Worm (Caenorhabditis elegans) whole organism, L4 larva: ENCODE measurements around the gene clc-2.

Experiments
- F37D6.2 ChIP-seq: sonication (generic microtip); optimal IDR thresholded peaks from 2 replicates; lab custom pipeline; 2016; ENCODE audit warnings: mild to moderate bottlenecking, missing genetic modification characterization, missing compliant biosample characterization
- R02D3.7 ChIP-seq: fragments of 150-350 bp; sonication (generic microtip); optimal IDR thresholded peaks from 3 replicates; lab custom pipeline; 2014; ENCODE audit warnings: missing biosample characterization, missing genetic modification characterization
- T20F7.1 ChIP-seq: fragments of 200-800 bp; sonication (Bioruptor generic); optimal IDR thresholded peaks from 2 replicates; lab custom pipeline; 2018; ENCODE audit warnings: mild to moderate bottlenecking, missing genetic modification characterization, missing compliant biosample characterization
- Y75B8A.6 ChIP-seq: fragments of 200-800 bp; sonication (Bioruptor generic); IDR thresholded peaks from 2 replicates; pipeline ENCODE4 v1.3.6; 2022; ENCODE audit warnings: missing genetic modification reagents, missing genetic modification characterization, missing compliant biosample characterization
- aha-1 ChIP-seq: fragments of 150-350 bp; peaks from one replicate; lab custom pipeline; 2014; ENCODE audit warnings: missing biosample characterization, missing genetic modification characterization
- arid-1 ChIP-seq: fragments of 200-800 bp; sonication (Bioruptor generic); conservative IDR thresholded peaks from 2 replicates; pipeline ENCODE4 v1.3.6; 2022; ENCODE audit warnings: missing genetic modification reagents, missing genetic modification characterization, missing compliant biosample characterization
- ceh-28 ChIP-seq: fragments of 150-350 bp; optimal IDR thresholded peaks from 2 replicates; lab custom pipeline; 2014; ENCODE audit warnings: missing biosample characterization, missing genetic modification reagents, missing genetic modification characterization
- ceh-44 ChIP-seq: fragments of 200-800 bp; sonication (Bioruptor generic); IDR thresholded peaks from 2 replicates; pipeline ENCODE4 v1.3.6; 2022; ENCODE audit warnings: missing genetic modification reagents, missing genetic modification characterization, missing compliant biosample characterization
- ctbp-1 ChIP-seq: fragments of 200-800 bp; sonication (Bioruptor generic); IDR thresholded peaks from 2 replicates; pipeline ENCODE4 v1.3.6; 2022; ENCODE audit warnings: missing genetic modification reagents, missing genetic modification characterization, missing compliant biosample characterization
- daf-12 ChIP-seq: fragments of 150-350 bp; optimal IDR thresholded peaks from 2 replicates; lab custom pipeline; 2014; ENCODE audit warnings: missing biosample characterization, missing genetic modification reagents, missing genetic modification characterization
- daf-16 ChIP-seq, 3 experiments: sonication (generic microtip); optimal IDR thresholded peaks; 2 replicates each; lab custom pipeline; 2016 to 2017; ENCODE audit warnings: missing genetic modification characterization in 3 of 3, missing genetic modification reagents in 3 of 3, mild to moderate bottlenecking in 2 of 3, missing compliant biosample characterization in 2 of 3, missing biosample characterization in 1 of 3, moderate library complexity in 1 of 3
- dmd-6 ChIP-seq: fragments of 200-800 bp; sonication (Bioruptor generic); IDR thresholded peaks from 2 replicates; pipeline ENCODE4 v1.3.6; 2022; ENCODE audit warnings: missing genetic modification reagents, missing genetic modification characterization, missing compliant biosample characterization
- duxl-1 ChIP-seq: sonication (generic microtip); optimal IDR thresholded peaks from 2 replicates; lab custom pipeline; 2016; ENCODE audit warnings: mild to moderate bottlenecking, missing genetic modification characterization, moderate library complexity, missing compliant biosample characterization; ENCODE audit not compliant: poor library complexity
- egl-27 ChIP-seq: sonication (generic microtip); optimal IDR thresholded peaks from 3 replicates; lab custom pipeline; 2017; ENCODE audit warnings: missing biosample characterization, missing genetic modification reagents, missing genetic modification characterization
- fos-1 ChIP-seq: fragments of 150-350 bp; optimal IDR thresholded peaks from 2 replicates; lab custom pipeline; 2014; ENCODE audit warnings: missing biosample characterization, missing genetic modification characterization
- hif-1 ChIP-seq, 2 experiments: sonication (generic microtip); optimal IDR thresholded peaks; 2 replicates each; lab custom pipeline; 2016 to 2017; ENCODE audit warnings: missing compliant biosample characterization in 2 of 2, missing genetic modification characterization in 2 of 2, missing genetic modification reagents in 2 of 2, missing genotype in 2 of 2, mild to moderate bottlenecking in 1 of 2
- hlh-11 ChIP-seq: fragments of 200-800 bp; sonication (Bioruptor generic); optimal IDR thresholded peaks from 2 replicates; lab custom pipeline; 2018; ENCODE audit warnings: mild to moderate bottlenecking, missing genetic modification characterization, missing compliant biosample characterization
- hmg-1.1 ChIP-seq: fragments of 200-800 bp; sonication (Bioruptor generic); IDR thresholded peaks from 2 replicates; pipeline ENCODE4 v1.3.6; 2022; ENCODE audit warnings: missing genetic modification reagents, missing genetic modification characterization, missing compliant biosample characterization
- jun-1 ChIP-seq: fragments of 150-350 bp; optimal IDR thresholded peaks from 2 replicates; lab custom pipeline; 2014; ENCODE audit warnings: missing biosample characterization, missing genetic modification reagents, missing genetic modification characterization
- lin-38 ChIP-seq: fragments of 200-800 bp; sonication (Bioruptor generic); IDR thresholded peaks from 2 replicates; pipeline ENCODE4 v1.3.6; 2022; ENCODE audit warnings: missing genetic modification reagents, missing genetic modification characterization, missing compliant biosample characterization
- lin-39 ChIP-seq: fragments of 150-350 bp; optimal IDR thresholded peaks from 2 replicates; lab custom pipeline; 2014; ENCODE audit warnings: missing biosample characterization, missing genetic modification reagents, missing genetic modification characterization
- lsy-2 ChIP-seq, 2 experiments: fragments of 150-350 bp in 1 of 2; sonication (generic microtip) in 1 of 2; optimal IDR thresholded peaks; 2 replicates each; lab custom pipeline; 2014 to 2017; ENCODE audit warnings: missing biosample characterization in 2 of 2, missing genetic modification characterization in 2 of 2
- madf-5 ChIP-seq, 2 experiments: fragments of 200-800 bp; sonication (Bioruptor generic); IDR thresholded peaks; 2 replicates each; pipeline ENCODE4 v1.3.6; 2022; ENCODE audit warnings: missing compliant biosample characterization in 2 of 2, missing genetic modification characterization in 2 of 2
- mxl-3 ChIP-seq: fragments of 200-800 bp; sonication (Bioruptor generic); optimal IDR thresholded peaks from 2 replicates; lab custom pipeline; 2018; ENCODE audit warnings: mild to moderate bottlenecking, missing genetic modification characterization, missing compliant biosample characterization
- nhr-111 ChIP-seq: fragments of 200-800 bp; sonication (Bioruptor generic); optimal IDR thresholded peaks from 2 replicates; lab custom pipeline; 2018; ENCODE audit warnings: mild to moderate bottlenecking, missing genetic modification characterization, missing compliant biosample characterization
- pha-4 ChIP-seq, 2 experiments: fragments of 150-350 bp in 1 of 2; fragments of 200-800 bp in 1 of 2; sonication (Bioruptor generic) in 1 of 2; IDR thresholded peaks in 1 of 2; optimal IDR thresholded peaks in 1 of 2; 2 replicates each; pipeline versions ENCODE4 v1.3.6 to Lab custom; 2014 to 2022; ENCODE audit warnings: missing genetic modification characterization in 2 of 2, missing genetic modification reagents in 2 of 2, missing biosample characterization in 1 of 2, missing compliant biosample characterization in 1 of 2
- php-3 ChIP-seq: fragments of 200-800 bp; sonication (Bioruptor generic); IDR thresholded peaks from 2 replicates; pipeline ENCODE4 v1.3.6; 2022; ENCODE audit warnings: missing genetic modification reagents, missing genetic modification characterization, missing compliant biosample characterization
- pqm-1 ChIP-seq: sonication (generic microtip); optimal IDR thresholded peaks from 2 replicates; lab custom pipeline; 2017; ENCODE audit warnings: missing biosample characterization, missing genetic modification characterization
- rbr-2 ChIP-seq: sonication (generic microtip); optimal IDR thresholded peaks from 2 replicates; lab custom pipeline; 2016; ENCODE audit warnings: missing genotype, missing genetic modification characterization, missing compliant biosample characterization
- spr-3 ChIP-seq: fragments of 200-800 bp; sonication (Bioruptor generic); optimal IDR thresholded peaks from 2 replicates; lab custom pipeline; 2018; ENCODE audit warnings: mild to moderate bottlenecking, missing genetic modification characterization, missing compliant biosample characterization
- unc-62 ChIP-seq, 3 experiments: fragments of 150-350 bp in 1 of 3; sonication (generic microtip); optimal IDR thresholded peaks in 2 of 3; peaks in 1 of 3; 1 replicate in 1 of 3; 2 replicates in 2 of 3; lab custom pipeline; 2014 to 2017; ENCODE audit warnings: missing biosample characterization in 3 of 3, missing genetic modification characterization in 3 of 3, missing genetic modification reagents in 3 of 3, missing genotype in 1 of 3
- zag-1 ChIP-seq: fragments of 150-350 bp; optimal IDR thresholded peaks from 2 replicates; lab custom pipeline; 2014; ENCODE audit warnings: missing biosample characterization, missing genetic modification characterization
- zfp-3 ChIP-seq: fragments of 200-800 bp; sonication (Bioruptor generic); conservative IDR thresholded peaks from 2 replicates; pipeline ENCODE4 v1.3.6; 2022; ENCODE audit warnings: missing genetic modification reagents, missing genetic modification characterization, missing compliant biosample characterization

Gene clc-2

ce11 chrX:7398584-7398983, 32.7 kb upstream of the clc-2 start, which contains the start of gene C10A4.10:
Gene C10A4.10, plus strand, starts transcription at chrX:7398884.
- TF ChIP-seq pha-4 (GFP tag; IDR thresholded peaks at IDR 0.05; lab: Robert Waterston, UW) (no peak), pha-4 (tag; optimal IDR thresholded peaks at IDR 0.05; lab: Kevin White, UChicago) (no peak), lin-39 (tag; lab: Kevin White, UChicago) (no peak), hmg-1.1 (GFP tag; lab: Robert Waterston, UW) (no peak), fos-1 (tag; lab: Kevin White, UChicago) (no peak), unc-62 (GFP tag; optimal IDR thresholded peaks at IDR 0.05 in 1 of 2; lab: Kevin White, UChicago) (no peak), unc-62 (tag; optimal IDR thresholded peaks at IDR 0.05; lab: Kevin White, UChicago) (no peak), dmd-6 (GFP tag; lab: Robert Waterston, UW) (no peak), daf-12 (tag; lab: Kevin White, UChicago) (no peak), R02D3.7 (tag; lab: Kevin White, UChicago) (no peak), nhr-111 (GFP tag; lab: Kevin White, UChicago) (no peak), T20F7.1 (GFP tag; lab: Kevin White, UChicago) (no peak), F37D6.2 (tag; lab: Kevin White, UChicago) (no peak), Y75B8A.6 (GFP tag; lab: Robert Waterston, UW) (no peak), spr-3 (GFP tag; lab: Kevin White, UChicago) (no peak), hif-1 (tag; optimal IDR thresholded peaks at IDR 0.05; lab: Kevin White, UChicago) (no peak), rbr-2 (tag; lab: Kevin White, UChicago) (no peak), lsy-2 (tag; optimal IDR thresholded peaks at IDR 0.05; lab: Kevin White, UChicago) (no peak), duxl-1 (tag; lab: Kevin White, UChicago) (no peak)

ce11 chrX:7400788-7401187, 30.5 kb upstream of the clc-2 start, which contains the start of gene C10A4.4:
Gene C10A4.4, plus strand, starts transcription at chrX:7401088.
- TF ChIP-seq nhr-111 (GFP tag; lab: Kevin White, UChicago) (no peak), ctbp-1 (GFP tag; lab: Robert Waterston, UW) (no peak), zfp-3 (GFP tag; lab: Robert Waterston, UW) (no peak), pqm-1 (tag; lab: Kevin White, UChicago) (no peak), madf-5 (GFP tag; IDR thresholded peaks at IDR 0.05; lab: Robert Waterston, UW) (no peak), lin-38 (GFP tag; lab: Robert Waterston, UW) (no peak), arid-1 (no peak), hlh-11 (tag; lab: Kevin White, UChicago) (no peak), php-3 (GFP tag; lab: Robert Waterston, UW) (no peak), ceh-28 (tag; lab: Kevin White, UChicago) (no peak), daf-16 (GFP tag; optimal IDR thresholded peaks at IDR 0.05; lab: Kevin White, UChicago) (no peak), daf-16 (tag; optimal IDR thresholded peaks at IDR 0.05; lab: Kevin White, UChicago) (no peak), ceh-44 (GFP tag; lab: Robert Waterston, UW) (no peak), egl-27 (tag; lab: Kevin White, UChicago) (no peak)

- TF ChIP-seq zag-1 (tag; lab: Kevin White, UChicago) (no peak), unc-62 (GFP tag; optimal IDR thresholded peaks at IDR 0.05 in 1 of 2; lab: Kevin White, UChicago) (peak in 1 of 2 experiments; percentile 74), unc-62 (tag; optimal IDR thresholded peaks at IDR 0.05; lab: Kevin White, UChicago) (no peak), jun-1 (tag; lab: Kevin White, UChicago) (no peak), aha-1 (tag; lab: Kevin White, UChicago) (peak; percentile 91), arid-1 (no peak), mxl-3 (no peak), madf-5 (GFP tag; IDR thresholded peaks at IDR 0.05; lab: Robert Waterston, UW) (no peak), Y75B8A.6 (GFP tag; lab: Robert Waterston, UW) (no peak), lin-39 (tag; lab: Kevin White, UChicago) (no peak)
Observed at ce11 chrX:7404551-7404950, 26.7 kb upstream of the clc-2 start.
